Worm (Caenorhabditis elegans) whole organism, young adult: ENCODE data around the gene Y57E12AL.6.

Experiments used
- F10E7.11 ChIP-seq: sonication (generic microtip); optimal IDR thresholded peaks from 2 replicates; lab custom pipeline; 2017; ENCODE audit warnings: mild to moderate bottlenecking, missing genetic modification characterization, moderate library complexity, missing compliant biosample characterization
- F33H1.4 ChIP-seq: fragments of 200-800 bp; sonication (Bioruptor generic); IDR thresholded peaks from 2 replicates; pipeline ENCODE4 v1.3.6; 2022; ENCODE audit warnings: missing genetic modification reagents, missing genetic modification characterization, missing compliant biosample characterization
- F37B4.10 ChIP-seq: fragments of 200-800 bp; sonication (Bioruptor generic); IDR thresholded peaks from 2 replicates; pipeline ENCODE4 v1.3.6; 2022; ENCODE audit warnings: missing genetic modification characterization, missing compliant biosample characterization
- F57A8.1 ChIP-seq: fragments of 200-800 bp; sonication (Bioruptor generic); optimal IDR thresholded peaks from 2 replicates; lab custom pipeline; 2018; ENCODE audit warnings: mild to moderate bottlenecking, missing genetic modification characterization, moderate library complexity, missing compliant biosample characterization
- K11D2.4 ChIP-seq: fragments of 200-800 bp; sonication (Bioruptor generic); IDR thresholded peaks from 2 replicates; pipeline ENCODE4 v1.3.6; 2022; ENCODE audit warnings: missing genetic modification reagents, missing genetic modification characterization, missing compliant biosample characterization
- T07F8.4 ChIP-seq: sonication (generic microtip); optimal IDR thresholded peaks from 2 replicates; lab custom pipeline; 2016; ENCODE audit warnings: mild to moderate bottlenecking, missing genetic modification characterization, moderate library complexity, missing compliant biosample characterization
- Y79H2A.3 ChIP-seq: fragments of 200-800 bp; sonication (Bioruptor generic); conservative IDR thresholded peaks from 2 replicates; pipeline ENCODE4 v1.3.6; 2022; ENCODE audit warnings: missing genetic modification reagents, missing genetic modification characterization, missing compliant biosample characterization
- Y95B8A.8 ChIP-seq: fragments of 200-800 bp; sonication (Bioruptor generic); IDR thresholded peaks from 2 replicates; pipeline ENCODE4 v1.3.6; 2022; ENCODE audit warnings: missing genetic modification reagents, missing genetic modification characterization, missing compliant biosample characterization
- aptf-2 ChIP-seq: fragments of 200-800 bp; sonication (Bioruptor generic); conservative IDR thresholded peaks from 2 replicates; pipeline ENCODE4 v1.3.6; 2022; ENCODE audit warnings: missing genetic modification reagents, missing genetic modification characterization, missing compliant biosample characterization
- aptf-3 ChIP-seq: fragments of 200-800 bp; sonication (Bioruptor generic); IDR thresholded peaks from 2 replicates; pipeline ENCODE4 v1.3.6; 2022; ENCODE audit warnings: missing genetic modification characterization, missing compliant biosample characterization
- attf-3 ChIP-seq: fragments of 200-800 bp; sonication (Bioruptor generic); conservative IDR thresholded peaks from 2 replicates; pipeline ENCODE4 v1.3.6; 2022; ENCODE audit warnings: missing genetic modification reagents, missing genetic modification characterization, missing compliant biosample characterization
- bed-1 ChIP-seq: fragments of 200-800 bp; sonication (Bioruptor generic); IDR thresholded peaks from 2 replicates; pipeline ENCODE4 v1.3.6; 2022; ENCODE audit warnings: missing genetic modification reagents, missing genetic modification characterization, missing compliant biosample characterization
- bed-2 ChIP-seq: fragments of 200-800 bp; sonication (Bioruptor generic); IDR thresholded peaks from 2 replicates; pipeline ENCODE4 v1.3.6; 2022; ENCODE audit warnings: missing genetic modification reagents, missing genetic modification characterization, missing compliant biosample characterization
- ceh-79 ChIP-seq: sonication (generic microtip); optimal IDR thresholded peaks from 2 replicates; lab custom pipeline; 2017; ENCODE audit warnings: mild to moderate bottlenecking, missing genetic modification characterization, missing compliant biosample characterization
- ceh-91 ChIP-seq: fragments of 200-800 bp; sonication (Bioruptor generic); IDR thresholded peaks from 2 replicates; pipeline ENCODE4 v1.3.6; 2022; ENCODE audit warnings: missing genetic modification reagents, missing genetic modification characterization, missing compliant biosample characterization
- chd-7 ChIP-seq: sonication (generic microtip); optimal IDR thresholded peaks from 2 replicates; lab custom pipeline; 2016; ENCODE audit warnings: mild to moderate bottlenecking, missing genetic modification characterization, moderate library complexity, missing compliant biosample characterization
- die-1 ChIP-seq: sonication (generic microtip); optimal IDR thresholded peaks from 2 replicates; lab custom pipeline; 2016; ENCODE audit warnings: missing genotype, mild to moderate bottlenecking, missing genetic modification characterization, missing compliant biosample characterization
- dpl-1 ChIP-seq: fragments of 150-350 bp; optimal IDR thresholded peaks from 2 replicates; lab custom pipeline; 2014; ENCODE audit warnings: missing biosample characterization, missing genetic modification reagents, missing genetic modification characterization
- ekl-4 ChIP-seq: fragments of 200-800 bp; sonication (Bioruptor generic); IDR thresholded peaks from 2 replicates; pipeline ENCODE4 v1.3.6; 2022; ENCODE audit warnings: missing genetic modification reagents, missing genetic modification characterization, missing compliant biosample characterization
- hmg-20 ChIP-seq: fragments of 200-800 bp; sonication (Bioruptor generic); IDR thresholded peaks from 2 replicates; pipeline ENCODE4 v1.3.6; 2022; ENCODE audit warnings: missing genetic modification reagents, missing genetic modification characterization, missing compliant biosample characterization
- hrde-1 ChIP-seq: sonication (generic microtip); optimal IDR thresholded peaks from 2 replicates; lab custom pipeline; 2016; ENCODE audit warnings: missing genetic modification characterization, mild to moderate bottlenecking, missing compliant biosample characterization, moderate library complexity, missing genotype, missing genetic modification reagents, borderline replicate concordance
- lag-1 ChIP-seq: fragments of 200-800 bp; sonication (Bioruptor generic); IDR thresholded peaks from 2 replicates; pipeline ENCODE4 v1.3.6; 2022; ENCODE audit warnings: missing genetic modification reagents, missing genetic modification characterization, missing compliant biosample characterization
- let-526 ChIP-seq: fragments of 200-800 bp; sonication (Bioruptor generic); IDR thresholded peaks from 2 replicates; pipeline ENCODE4 v1.3.6; 2022; ENCODE audit warnings: missing genetic modification reagents, missing genetic modification characterization, missing compliant biosample characterization
- let-607 ChIP-seq, 2 experiments: fragments of 200-800 bp in 1 of 2; sonication (Bioruptor generic) in 1 of 2; sonication (generic microtip) in 1 of 2; optimal IDR thresholded peaks; 2 replicates each; lab custom pipeline; 2016 to 2018; ENCODE audit warnings: mild to moderate bottlenecking in 2 of 2, missing compliant biosample characterization in 2 of 2, missing genetic modification characterization in 2 of 2, moderate library complexity in 2 of 2, missing genotype in 1 of 2
- lin-26 ChIP-seq: fragments of 200-800 bp; sonication (Bioruptor generic); IDR thresholded peaks from 2 replicates; pipeline ENCODE4 v1.3.6; 2022; ENCODE audit warnings: missing genetic modification reagents, missing genetic modification characterization, missing compliant biosample characterization
- lin-40 ChIP-seq: sonication (generic microtip); optimal IDR thresholded peaks from 2 replicates; lab custom pipeline; 2016; ENCODE audit warnings: missing genetic modification characterization, mild to moderate bottlenecking, missing compliant biosample characterization, missing genotype, missing genetic modification reagents
- madf-8 ChIP-seq: fragments of 200-800 bp; sonication (Bioruptor generic); conservative IDR thresholded peaks from 2 replicates; pipeline ENCODE4 v1.3.6; 2022; ENCODE audit warnings: missing genetic modification reagents, missing genetic modification characterization, missing compliant biosample characterization
- mxl-1 ChIP-seq: sonication (generic microtip); optimal IDR thresholded peaks from 2 replicates; lab custom pipeline; 2016; ENCODE audit warnings: missing genetic modification characterization, missing compliant biosample characterization
- nhr-120 ChIP-seq: fragments of 200-800 bp; sonication (Bioruptor generic); IDR thresholded peaks from 2 replicates; pipeline ENCODE4 v1.3.6; 2022; ENCODE audit warnings: missing genetic modification characterization, missing compliant biosample characterization
- nhr-27 ChIP-seq: fragments of 200-800 bp; sonication (Bioruptor generic); optimal IDR thresholded peaks from 2 replicates; lab custom pipeline; 2018; ENCODE audit warnings: mild to moderate bottlenecking, missing genetic modification characterization, moderate library complexity, missing compliant biosample characterization
- pbrm-1 ChIP-seq: fragments of 200-800 bp; sonication (Bioruptor generic); IDR thresholded peaks from 2 replicates; pipeline ENCODE4 v1.3.6; 2022; ENCODE audit warnings: missing genetic modification reagents, missing genetic modification characterization, missing compliant biosample characterization
- snpc-1.3 ChIP-seq: sonication (generic microtip); optimal IDR thresholded peaks from 2 replicates; lab custom pipeline; 2017; ENCODE audit warnings: missing genetic modification characterization, mild to moderate bottlenecking, missing compliant biosample characterization, antibody characterized with exemption, moderate library complexity, missing genotype, missing genetic modification reagents; ENCODE audit not compliant: insufficient read depth
- somi-1 ChIP-seq: fragments of 200-800 bp; sonication (Bioruptor generic); optimal IDR thresholded peaks from 2 replicates; lab custom pipeline; 2018; ENCODE audit warnings: mild to moderate bottlenecking, missing genetic modification characterization, missing compliant biosample characterization
- tbx-9 ChIP-seq: sonication (generic microtip); optimal IDR thresholded peaks from 2 replicates; lab custom pipeline; 2016; ENCODE audit warnings: borderline replicate concordance, missing genetic modification characterization, inconsistent platforms, missing compliant biosample characterization
- ztf-18 ChIP-seq: sonication (generic microtip); optimal IDR thresholded peaks from 2 replicates; lab custom pipeline; 2016; ENCODE audit warnings: missing genotype, mild to moderate bottlenecking, missing genetic modification characterization, missing compliant biosample characterization
- ztf-22 ChIP-seq: fragments of 200-800 bp; sonication (Bioruptor generic); optimal IDR thresholded peaks from 2 replicates; lab custom pipeline; 2018; ENCODE audit warnings: mild to moderate bottlenecking, missing genetic modification characterization, moderate library complexity, missing compliant biosample characterization
- ztf-25 ChIP-seq: fragments of 200-800 bp; sonication (Bioruptor generic); IDR thresholded peaks from 2 replicates; pipeline ENCODE4 v1.3.6; 2022; ENCODE audit warnings: missing genetic modification reagents, missing genetic modification characterization, missing compliant biosample characterization

The Y57E12AL.6 gene

DNA sequence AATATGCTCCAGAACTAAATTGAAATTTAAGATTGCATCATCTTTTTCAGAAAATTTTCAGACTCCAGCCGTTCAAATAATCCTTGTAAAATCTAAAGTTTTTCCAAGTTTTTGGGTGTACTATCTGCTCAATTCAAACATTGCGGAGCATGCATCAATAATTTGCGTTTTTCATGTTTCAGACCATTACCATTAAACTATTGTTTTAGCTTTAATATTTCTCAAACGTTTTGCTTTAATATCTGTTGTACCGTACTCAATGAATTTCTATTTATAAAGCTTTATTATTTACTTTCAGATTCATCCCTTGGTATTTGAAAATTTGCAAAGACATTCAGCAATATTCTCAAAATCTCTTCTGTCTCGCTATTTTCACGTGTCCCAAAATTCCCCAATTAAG is 43.0 kb upstream of the Y57E12AL.6 start, which contains the start of gene odr-2:
odr-2 (plus strand) TSS at position 301 of the 400 bp plus-strand sequence.
- TF ChIP-seq somi-1 (GFP tag; lab: Kevin White, UChicago) (no peak), nhr-120 (GFP tag; lab: Robert Waterston, UW) (no peak), aptf-3 (GFP tag; lab: Robert Waterston, UW) (no peak), hrde-1 (no peak), Y95B8A.8 (GFP tag; lab: Robert Waterston, UW) (no peak), snpc-1.3 (tag; lab: Kevin White, UChicago) (no peak)

DNA sequence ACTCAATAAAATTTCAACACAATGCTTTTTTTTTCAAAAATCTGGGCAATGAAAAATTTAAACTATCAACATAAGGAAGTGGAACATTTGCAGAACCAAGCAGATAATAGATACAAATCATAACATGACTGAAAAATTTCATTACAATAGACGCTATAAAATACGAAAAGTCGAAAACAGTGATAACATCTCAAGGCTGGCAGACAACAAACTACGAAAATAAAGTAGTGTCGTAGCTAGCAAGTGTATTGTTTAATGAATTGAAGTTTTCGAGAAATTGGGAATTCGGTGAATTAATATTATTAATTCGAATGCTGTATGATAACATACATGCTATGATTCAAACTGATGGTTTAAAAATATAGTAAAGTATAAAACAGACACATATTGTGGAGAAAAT is 36.5 kb upstream of the Y57E12AL.6 start:
- TF ChIP-seq ceh-91 = no peak
- TF ChIP-seq Y79H2A.3 (GFP tag; lab: Robert Waterston, UW) = no peak
- TF ChIP-seq lag-1 (GFP tag; lab: Robert Waterston, UW) = no peak
- TF ChIP-seq ztf-22 (GFP tag; lab: Kevin White, UChicago) = no peak
- TF ChIP-seq hmg-20 (GFP tag; lab: Robert Waterston, UW) = no peak
- no peak for TF ChIP-seq die-1 (tag; lab: Kevin White, UChicago)
- no peak for TF ChIP-seq mxl-1 (tag; lab: Kevin White, UChicago)
- TF ChIP-seq F57A8.1 (GFP tag; lab: Kevin White, UChicago) = no peak
- no peak for TF ChIP-seq bed-1 (GFP tag; lab: Robert Waterston, UW)
- no peak for TF ChIP-seq lin-26 (GFP tag; lab: Robert Waterston, UW)
- no peak for TF ChIP-seq let-607 (tag; optimal IDR thresholded peaks at IDR 0.05; lab: Kevin White, UChicago)
- TF ChIP-seq hrde-1 = no peak
- no peak for TF ChIP-seq ztf-18 (tag; lab: Kevin White, UChicago)
- no peak for TF ChIP-seq F10E7.11
- no peak for TF ChIP-seq F33H1.4 (GFP tag; lab: Robert Waterston, UW)
- no peak for TF ChIP-seq ztf-25 (GFP tag; lab: Robert Waterston, UW)
- no peak for TF ChIP-seq madf-8 (GFP tag; lab: Robert Waterston, UW)

ce11 chrV:7096129-7096730 is 36.0 kb upstream of the Y57E12AL.6 start:
- TF ChIP-seq chd-7 (tag; lab: Kevin White, UChicago) (no peak), ekl-4 (GFP tag; lab: Robert Waterston, UW) (no peak), dpl-1 (GFP tag; lab: Kevin White, UChicago) (no peak), mxl-1 (tag; lab: Kevin White, UChicago) (no peak), ceh-79 (no peak), attf-3 (GFP tag; lab: Robert Waterston, UW) (no peak), T07F8.4 (no peak), let-526 (GFP tag; lab: Robert Waterston, UW) (no peak), pbrm-1 (GFP tag; lab: Robert Waterston, UW) (no peak), bed-2 (GFP tag; lab: Robert Waterston, UW) (no peak), lin-40 (tag; lab: Kevin White, UChicago) (no peak), nhr-27 (tag; lab: Kevin White, UChicago) (no peak), tbx-9 (tag; lab: Kevin White, UChicago) (no peak), F37B4.10 (GFP tag; lab: Robert Waterston, UW) (no peak), K11D2.4 (GFP tag; lab: Robert Waterston, UW) (no peak), F33H1.4 (GFP tag; lab: Robert Waterston, UW) (no peak), aptf-2 (GFP tag; lab: Robert Waterston, UW) (no peak)
- TF ChIP-seq, all 124 proteins: peak for 0
